Fruit fly (Drosophila melanogaster) whole organism, wandering third instar larva: ENCODE results near the gene CG4098.

Source experiments
- Abd-B ChIP-seq: fragments of >200 bp; optimal IDR thresholded peaks from 2 replicates; lab custom pipeline; 2017; ENCODE audit warnings: missing biosample characterization, missing genetic modification characterization
- CG32264 ChIP-seq: fragments of 200-800 bp; sonication (Bioruptor generic); optimal IDR thresholded peaks from 2 replicates; lab custom pipeline; 2016; ENCODE audit warnings: missing biosample characterization, missing genetic modification characterization
- CG9705 ChIP-seq: fragments of 200-800 bp; sonication (Bioruptor generic); optimal IDR thresholded peaks from 2 replicates; lab custom pipeline; 2018; ENCODE audit warnings: missing biosample characterization, mild to moderate bottlenecking, missing genetic modification characterization
- CrebA ChIP-seq: fragments of 200-800 bp; sonication (Bioruptor generic); optimal IDR thresholded peaks from 2 replicates; lab custom pipeline; 2016; ENCODE audit warnings: missing biosample characterization, mild to moderate bottlenecking, missing genetic modification characterization, borderline replicate concordance
- Dfd ChIP-seq: fragments of >200 bp; optimal IDR thresholded peaks from 2 replicates; lab custom pipeline; 2017; ENCODE audit warnings: missing biosample characterization, missing genetic modification characterization
- Dif ChIP-seq: fragments of 200-275, 200-300 bp; sonication (Bioruptor generic); optimal IDR thresholded peaks from 2 replicates; lab custom pipeline; 2018; ENCODE audit warnings: missing biosample characterization, missing genetic modification characterization; ENCODE audit not compliant: partially characterized antibody
- GATAd ChIP-seq: sonication (Bioruptor generic); optimal IDR thresholded peaks from 2 replicates; lab custom pipeline; 2016; ENCODE audit warnings: missing biosample characterization, missing genetic modification characterization
- HLH106 ChIP-seq: fragments of 200-800 bp; optimal IDR thresholded peaks from 3 replicates; lab custom pipeline; 2019; ENCODE audit warnings: missing biosample characterization, mild to moderate bottlenecking, missing genetic modification characterization, moderate library complexity
- Hnf4 ChIP-seq: fragments of 200-800 bp; sonication (Bioruptor generic); optimal IDR thresholded peaks from 2 replicates; lab custom pipeline; 2016; ENCODE audit warnings: missing biosample characterization, mild to moderate bottlenecking, missing genetic modification characterization
- Hr78 ChIP-seq: fragments of >200 bp; optimal IDR thresholded peaks from 2 replicates; lab custom pipeline; 2017; ENCODE audit warnings: missing biosample characterization, missing genetic modification characterization
- Hr83 ChIP-seq: fragments of 200-300 bp; sonication (Bioruptor generic); optimal IDR thresholded peaks from 2 replicates; lab custom pipeline; 2016; ENCODE audit warnings: missing biosample characterization, mild to moderate bottlenecking, missing genetic modification characterization, moderate library complexity; ENCODE audit not compliant: poor library complexity, severe bottlenecking
- Jra ChIP-seq: sonication (Bioruptor generic); optimal IDR thresholded peaks from 2 replicates; lab custom pipeline; 2016; ENCODE audit warnings: missing biosample characterization, missing genetic modification characterization
- Mio ChIP-seq: sonication (Bioruptor generic); optimal IDR thresholded peaks from 2 replicates; lab custom pipeline; 2016; ENCODE audit warnings: missing biosample characterization, missing genetic modification characterization
- Myc ChIP-seq: fragments of >200 bp; optimal IDR thresholded peaks from 2 replicates; lab custom pipeline; 2017
- N ChIP-seq: fragments of >200 bp; optimal IDR thresholded peaks from 2 replicates; lab custom pipeline; 2018; ENCODE audit warnings: missing biosample characterization, missing external identifiers, missing genetic modification characterization
- OdsH ChIP-seq: fragments of 200-800 bp; sonication (Bioruptor generic); optimal IDR thresholded peaks from 2 replicates; lab custom pipeline; 2016; ENCODE audit warnings: missing biosample characterization, mild to moderate bottlenecking, missing genetic modification characterization
- Rel ChIP-seq, 2 experiments: fragments of 200-800 bp; sonication (Bioruptor generic) in 1 of 2; optimal IDR thresholded peaks; 2 replicates in 1 of 2; 3 replicates in 1 of 2; lab custom pipeline; 2016 to 2019; ENCODE audit warnings: mild to moderate bottlenecking in 2 of 2, missing biosample characterization in 2 of 2, missing genetic modification characterization in 2 of 2, moderate library complexity in 1 of 2
- Sp1 ChIP-seq: fragments of 200-800 bp; sonication (Bioruptor generic); optimal IDR thresholded peaks from 3 replicates; lab custom pipeline; 2019; ENCODE audit warnings: missing biosample characterization, mild to moderate bottlenecking, missing genetic modification characterization, moderate library complexity
- Vsx2 ChIP-seq: fragments of 200-300, 225-300 bp; sonication (Bioruptor generic); optimal IDR thresholded peaks from 2 replicates; lab custom pipeline; 2018; ENCODE audit warnings: missing biosample characterization, missing genetic modification characterization; ENCODE audit not compliant: partially characterized antibody
- br ChIP-seq: fragments of 200-800 bp; sonication (Bioruptor generic); optimal IDR thresholded peaks from 2 replicates; lab custom pipeline; 2016; ENCODE audit warnings: missing biosample characterization, missing genetic modification characterization
- brk ChIP-seq: fragments of 200-800 bp; sonication (Bioruptor generic); optimal IDR thresholded peaks from 2 replicates; lab custom pipeline; 2016; ENCODE audit warnings: missing biosample characterization, mild to moderate bottlenecking, missing genetic modification characterization
- dl ChIP-seq, 2 experiments: fragments of 175-275, 200-275 bp in 1 of 2; fragments of 200-275 bp in 1 of 2; sonication (Bioruptor generic); optimal IDR thresholded peaks; lab custom pipeline; 2018; ENCODE audit warnings: mild to moderate bottlenecking in 2 of 2, missing biosample characterization in 2 of 2, missing genetic modification characterization in 2 of 2, moderate library complexity in 2 of 2; ENCODE audit not compliant: partially characterized antibody in 2 of 2, insufficient read depth in 1 of 2
- dmrt93B ChIP-seq: fragments of 200-800 bp; sonication (Bioruptor generic); optimal IDR thresholded peaks from 2 replicates; lab custom pipeline; 2018; ENCODE audit warnings: missing biosample characterization, mild to moderate bottlenecking, missing genetic modification characterization
- dsf ChIP-seq: sonication (Bioruptor generic); optimal IDR thresholded peaks from 2 replicates; lab custom pipeline; 2016; ENCODE audit warnings: missing biosample characterization, missing genetic modification characterization, borderline replicate concordance
- ey ChIP-seq: fragments of 200-800 bp; sonication (Bioruptor generic); optimal IDR thresholded peaks from 2 replicates; lab custom pipeline; 2016; ENCODE audit warnings: missing biosample characterization, missing genetic modification characterization
- foxo ChIP-seq, 2 experiments: fragments of 200-800 bp; sonication (Bioruptor generic); optimal IDR thresholded peaks; 2 replicates in 1 of 2; 3 replicates in 1 of 2; lab custom pipeline; 2016 to 2017; ENCODE audit warnings: missing biosample characterization in 2 of 2, missing genetic modification characterization in 2 of 2
- fru ChIP-seq: fragments of 200-800 bp; sonication (Bioruptor generic); optimal IDR thresholded peaks from 3 replicates; lab custom pipeline; 2016; ENCODE audit warnings: missing biosample characterization, mild to moderate bottlenecking, missing genetic modification characterization
- h ChIP-seq: fragments of 200-800 bp; sonication (Bioruptor generic); optimal IDR thresholded peaks from 3 replicates; lab custom pipeline; 2016; ENCODE audit warnings: missing biosample characterization, mild to moderate bottlenecking, missing genetic modification characterization
- jim ChIP-seq: fragments of 175-275, 200-325 bp; sonication (Bioruptor generic); optimal IDR thresholded peaks from 2 replicates; lab custom pipeline; 2016; ENCODE audit warnings: missing biosample characterization, mild to moderate bottlenecking, missing genetic modification characterization
- lola ChIP-seq: fragments of >200 bp; optimal IDR thresholded peaks from 2 replicates; lab custom pipeline; 2017; ENCODE audit warnings: missing biosample characterization, missing genetic modification characterization
- pan ChIP-seq: fragments of >200 bp; optimal IDR thresholded peaks from 2 replicates; lab custom pipeline; 2017
- psq ChIP-seq: fragments of 200-800 bp; sonication (Bioruptor generic); optimal IDR thresholded peaks from 3 replicates; lab custom pipeline; 2017; ENCODE audit warnings: missing biosample characterization, mild to moderate bottlenecking, missing genetic modification characterization, moderate library complexity
- rgr ChIP-seq: fragments of 200-800 bp; sonication (Bioruptor generic); optimal IDR thresholded peaks from 3 replicates; lab custom pipeline; 2016; ENCODE audit warnings: missing biosample characterization, mild to moderate bottlenecking, missing genetic modification characterization
- sage ChIP-seq: fragments of 200-800 bp; sonication (Bioruptor generic); optimal IDR thresholded peaks from 2 replicates; lab custom pipeline; 2016; ENCODE audit warnings: missing biosample characterization, mild to moderate bottlenecking, missing genetic modification characterization
- sv ChIP-seq: fragments of 200-800 bp; sonication (Bioruptor generic); optimal IDR thresholded peaks from 3 replicates; lab custom pipeline; 2016; ENCODE audit warnings: missing biosample characterization, missing genetic modification characterization
- tai ChIP-seq: sonication (Bioruptor generic); optimal IDR thresholded peaks from 2 replicates; lab custom pipeline; 2016; ENCODE audit warnings: missing biosample characterization, missing genetic modification characterization
- usp ChIP-seq: fragments of >200 bp; optimal IDR thresholded peaks from 2 replicates; lab custom pipeline; 2017; ENCODE audit warnings: missing biosample characterization, missing genetic modification characterization
- woc ChIP-seq: sonication (Bioruptor generic); optimal IDR thresholded peaks from 2 replicates; lab custom pipeline; 2016; ENCODE audit warnings: missing biosample characterization, mild to moderate bottlenecking, missing genetic modification characterization

Gene CG4098

dm6 chr3L:16642088-16642507, 33.0 kb upstream of the CG4098 start:
- TF ChIP-seq tai (GFP tag; lab: Kevin White, UChicago) = no peak
- peak; percentile 27 for TF ChIP-seq h (GFP tag; lab: Kevin White, UChicago)
- peak in 1 of 2 experiments; percentile 68 for TF ChIP-seq foxo (GFP tag; optimal IDR thresholded peaks at IDR 0.05; lab: Kevin White, UChicago)
- TF ChIP-seq Hnf4 (GFP tag; lab: Kevin White, UChicago) = no peak
- peak; percentile 8 for TF ChIP-seq br (GFP tag; lab: Kevin White, UChicago)
- no peak for TF ChIP-seq Hr83 (GFP tag; lab: Kevin White, UChicago)
- no peak for TF ChIP-seq Jra (GFP tag; lab: Kevin White, UChicago)
- TF ChIP-seq Myc (lab: Kevin White, UChicago) = no peak
- TF ChIP-seq OdsH (GFP tag; lab: Kevin White, UChicago) = peak; percentile 49
- no peak for TF ChIP-seq CG32264 (GFP tag; lab: Kevin White, UChicago)
- no peak for TF ChIP-seq GATAd (GFP tag; lab: Kevin White, UChicago)
- peak; percentile 20 for TF ChIP-seq rgr (GFP tag; lab: Kevin White, UChicago)
- TF ChIP-seq woc (GFP tag; lab: Kevin White, UChicago) = no peak
- no peak for TF ChIP-seq N (GFP tag; lab: Kevin White, UChicago)
- TF ChIP-seq psq (GFP tag; lab: Kevin White, UChicago) = peak; percentile 36
- TF ChIP-seq Vsx2 (GFP tag; lab: Kevin White, UChicago) = no peak
- TF ChIP-seq fru (GFP tag; lab: Kevin White, UChicago) = peak; percentile 45
- TF ChIP-seq dmrt93B (GFP tag; lab: Kevin White, UChicago) = peak; percentile 14
- peak; percentile 10 for TF ChIP-seq sv (GFP tag; lab: Kevin White, UChicago)
- peak; percentile 20 for TF ChIP-seq ey
- TF ChIP-seq jim (GFP tag; lab: Kevin White, UChicago) = no peak
- no peak for TF ChIP-seq sage (GFP tag; lab: Kevin White, UChicago)
- TF ChIP-seq HLH106 (tag; lab: Kevin White, UChicago) = peak; percentile 28
- TF ChIP-seq pan (lab: Kevin White, UChicago) = no peak
- no peak for TF ChIP-seq CrebA
- TF ChIP-seq lola = no peak
- no peak for TF ChIP-seq Dif
- no peak for TF ChIP-seq brk (GFP tag; lab: Kevin White, UChicago)
- TF ChIP-seq dl (GFP tag; optimal IDR thresholded peaks at IDR 0.05; lab: Kevin White, UChicago; ENCODE audit: insufficient read depth in 1 of 2, partially characterized antibody in 2 of 2) = no peak
- no peak for TF ChIP-seq Mio (GFP tag; lab: Kevin White, UChicago)
- no peak for TF ChIP-seq Hr78 (GFP tag; lab: Kevin White, UChicago)
- no peak for TF ChIP-seq dsf (GFP tag; lab: Kevin White, UChicago)
- TF ChIP-seq Rel (GFP tag; optimal IDR thresholded peaks at IDR 0.05; lab: Kevin White, UChicago) = no peak
- TF ChIP-seq Rel (tag; optimal IDR thresholded peaks at IDR 0.05; lab: Kevin White, UChicago) = no peak
- TF ChIP-seq Abd-B (GFP tag; lab: Kevin White, UChicago) = no peak
- peak; percentile 41 for TF ChIP-seq Sp1 (GFP tag; lab: Kevin White, UChicago)
- no peak for TF ChIP-seq Dfd
- TF ChIP-seq usp = no peak
- TF ChIP-seq CG9705 = no peak
- TF ChIP-seq, all 38 proteins: peak for 12

DNA sequence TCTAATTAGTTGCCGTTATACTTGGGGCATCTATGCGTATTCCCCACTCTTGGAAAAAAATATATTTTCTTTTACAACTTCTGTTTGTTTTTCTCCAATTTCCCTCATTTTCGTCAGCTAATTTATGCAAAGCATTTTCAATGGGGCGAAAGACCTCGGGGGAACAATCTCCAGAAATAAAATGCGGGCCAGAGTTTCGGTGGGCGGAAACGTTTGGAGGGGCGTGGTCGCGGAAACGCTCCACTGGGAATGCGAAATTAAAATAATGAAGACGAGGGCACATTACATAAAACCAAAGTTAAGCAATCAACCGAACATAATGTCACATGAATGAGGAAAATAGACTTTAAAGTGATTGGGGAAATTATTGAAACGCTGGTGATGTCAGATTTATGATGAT, 31.9 kb upstream of the CG4098 start:
- no peak for TF ChIP-seq Myc (lab: Kevin White, UChicago)
- no peak for TF ChIP-seq usp
- TF ChIP-seq Rel (GFP tag; optimal IDR thresholded peaks at IDR 0.05; lab: Kevin White, UChicago) = no peak
- no peak for TF ChIP-seq Rel (tag; optimal IDR thresholded peaks at IDR 0.05; lab: Kevin White, UChicago)
- TF ChIP-seq dl (GFP tag; optimal IDR thresholded peaks at IDR 0.05; lab: Kevin White, UChicago; ENCODE audit: insufficient read depth in 1 of 2, partially characterized antibody in 2 of 2) = no peak
- no peak for TF ChIP-seq jim (GFP tag; lab: Kevin White, UChicago)
- TF ChIP-seq woc (GFP tag; lab: Kevin White, UChicago) = no peak
- TF ChIP-seq Hr83 (GFP tag; lab: Kevin White, UChicago) = no peak
- TF ChIP-seq Dfd = no peak
- TF ChIP-seq brk (GFP tag; lab: Kevin White, UChicago) = no peak
- no peak for TF ChIP-seq CG32264 (GFP tag; lab: Kevin White, UChicago)
- no peak for TF ChIP-seq HLH106 (tag; lab: Kevin White, UChicago)
- no peak for TF ChIP-seq pan (lab: Kevin White, UChicago)
- no peak for TF ChIP-seq Hnf4 (GFP tag; lab: Kevin White, UChicago)
- no peak for TF ChIP-seq N (GFP tag; lab: Kevin White, UChicago)
- no peak for TF ChIP-seq CrebA
- no peak for TF ChIP-seq CG9705
- TF ChIP-seq sv (GFP tag; lab: Kevin White, UChicago) = no peak
- TF ChIP-seq tai (GFP tag; lab: Kevin White, UChicago) = no peak
- no peak for TF ChIP-seq fru (GFP tag; lab: Kevin White, UChicago)
- TF ChIP-seq h (GFP tag; lab: Kevin White, UChicago) = no peak
